Worm (Caenorhabditis elegans) whole organism, midembryonic: ENCODE measurements around the gene che-12.

Experiments
- flt-1 ChIP-seq: fragments of 200-800 bp; sonication (Bioruptor generic); IDR thresholded peaks from 2 replicates; pipeline ENCODE4 v1.3.6; 2022; ENCODE audit warnings: missing genetic modification characterization, missing compliant biosample characterization
- med-1 ChIP-seq: sonication (generic microtip); optimal IDR thresholded peaks from 2 replicates; lab custom pipeline; 2017; ENCODE audit warnings: missing genetic modification characterization, mild to moderate bottlenecking, missing compliant biosample characterization, antibody characterized with exemption, missing genetic modification reagents; ENCODE audit not compliant: insufficient read depth
- ztf-23 ChIP-seq: fragments of 200-800 bp; sonication (Bioruptor generic); IDR thresholded peaks from 2 replicates; pipeline ENCODE4 v1.3.6; 2022; ENCODE audit warnings: missing genetic modification reagents, missing genetic modification characterization, missing compliant biosample characterization

DNA sequence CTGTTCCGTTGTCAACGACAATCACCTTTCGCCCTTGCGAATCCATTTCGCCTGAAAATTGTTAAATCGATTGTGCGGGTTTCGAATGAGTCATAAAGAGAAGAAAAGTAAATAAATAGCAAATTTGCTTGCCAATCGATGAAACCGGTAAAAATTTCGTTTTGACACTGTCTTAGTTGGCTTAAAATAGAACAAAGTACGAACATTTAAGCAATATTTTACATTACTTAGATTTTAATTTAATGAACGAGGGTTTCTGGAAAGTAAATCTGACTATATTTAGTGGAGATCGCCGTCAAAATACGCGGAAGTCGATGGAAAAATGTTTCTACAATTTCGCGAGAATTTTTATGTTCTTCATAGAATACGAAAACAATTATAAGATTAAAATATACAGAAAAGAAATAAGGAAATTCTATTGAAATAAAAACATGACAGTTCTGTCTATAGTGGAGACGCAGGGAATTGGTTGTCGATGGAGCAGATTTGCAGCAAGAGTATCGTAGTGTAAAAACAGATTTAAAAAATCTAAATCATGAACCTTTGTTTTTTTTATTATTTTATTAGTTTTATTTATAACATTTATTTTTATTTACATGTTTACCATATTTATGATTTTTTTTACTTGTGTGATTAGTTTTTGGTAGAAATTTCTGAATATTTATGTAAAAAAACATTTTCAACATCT lies 31.3 kb upstream of the che-12 start, which contains the start of gene arx-2:
- no peak for TF ChIP-seq flt-1 (GFP tag; lab: Robert Waterston, UW)
- no peak for TF ChIP-seq ztf-23 (GFP tag; lab: Robert Waterston, UW)
- no peak for TF ChIP-seq med-1 (GFP tag; lab: Kevin White, UChicago)
